Fruit fly (Drosophila melanogaster) whole organism, prepupa: ENCODE results near the gene TM9SF3.

Experiments used
- CG10631 ChIP-seq: fragments of 200-800 bp; sonication (Bioruptor generic); optimal IDR thresholded peaks from 2 replicates; lab custom pipeline; 2016; ENCODE audit warnings: missing biosample characterization, missing genetic modification characterization
- CG11294 ChIP-seq: fragments of 200-800 bp; sonication (Bioruptor generic); IDR thresholded peaks from 2 replicates; pipeline ENCODE4 v1.3.6; 2022; ENCODE audit warnings: missing biosample characterization, missing genetic modification characterization
- CG11902 ChIP-seq: fragments of 200-800 bp; sonication (Bioruptor generic); optimal IDR thresholded peaks from 3 replicates; lab custom pipeline; 2016; ENCODE audit warnings: missing biosample characterization, missing genetic modification characterization
- CG1621 ChIP-seq: fragments of 200-800 bp; sonication (Bioruptor generic); optimal IDR thresholded peaks from 3 replicates; lab custom pipeline; 2018; ENCODE audit warnings: missing biosample characterization, mild to moderate bottlenecking, missing genetic modification characterization
- CG3032 ChIP-seq: fragments of 200-800 bp; optimal IDR thresholded peaks from 2 replicates; lab custom pipeline; 2019; ENCODE audit warnings: missing biosample characterization, mild to moderate bottlenecking, missing genetic modification characterization, moderate library complexity
- CG31627 ChIP-seq: fragments of 200-800 bp; sonication (Bioruptor generic); optimal IDR thresholded peaks from 3 replicates; lab custom pipeline; 2016; ENCODE audit warnings: missing biosample characterization, missing genetic modification characterization
- CG34406 ChIP-seq: fragments of 200-800 bp; sonication (Bioruptor generic); optimal IDR thresholded peaks from 3 replicates; lab custom pipeline; 2016; ENCODE audit warnings: missing biosample characterization, missing genetic modification characterization
- CG4318 ChIP-seq: fragments of 200-800 bp; sonication (Bioruptor generic); optimal IDR thresholded peaks from 3 replicates; lab custom pipeline; 2017; ENCODE audit warnings: missing biosample characterization, mild to moderate bottlenecking, missing genetic modification characterization
- CG6276 ChIP-seq: fragments of 200-800 bp; sonication (Bioruptor generic); optimal IDR thresholded peaks from 2 replicates; lab custom pipeline; 2017; ENCODE audit warnings: missing biosample characterization, mild to moderate bottlenecking, missing genetic modification characterization
- CG6792 ChIP-seq: fragments of 200-800 bp; sonication (Bioruptor generic); optimal IDR thresholded peaks from 3 replicates; lab custom pipeline; 2016; ENCODE audit warnings: missing biosample characterization, missing genetic modification characterization
- CG6808 ChIP-seq: fragments of 200-800 bp; sonication (Bioruptor generic); optimal IDR thresholded peaks from 3 replicates; lab custom pipeline; 2017; ENCODE audit warnings: missing biosample characterization, missing genetic modification characterization, mild to moderate bottlenecking, moderate library complexity, missing genetic modification reagents
- CG7368 ChIP-seq: fragments of 200-800 bp; sonication (Bioruptor generic); optimal IDR thresholded peaks from 3 replicates; lab custom pipeline; 2016; ENCODE audit warnings: missing biosample characterization, missing genetic modification characterization
- CG8119 ChIP-seq: fragments of 200-800 bp; sonication (Bioruptor generic); IDR thresholded peaks from 3 replicates; pipeline ENCODE4 v1.3.6; 2022; ENCODE audit warnings: missing biosample characterization, missing genetic modification characterization
- CG9139 ChIP-seq: fragments of 200-800 bp; sonication (Bioruptor generic); optimal IDR thresholded peaks from 3 replicates; lab custom pipeline; 2017; ENCODE audit warnings: missing biosample characterization, mild to moderate bottlenecking, missing genetic modification characterization
- Eip93F ChIP-seq: fragments of 200-800 bp; sonication (Bioruptor generic); optimal IDR thresholded peaks from 2 replicates; lab custom pipeline; 2016; ENCODE audit warnings: missing biosample characterization, mild to moderate bottlenecking, missing genetic modification characterization
- Ets21C ChIP-seq: fragments of 200-800 bp; sonication (Bioruptor generic); optimal IDR thresholded peaks from 3 replicates; lab custom pipeline; 2016; ENCODE audit warnings: missing biosample characterization, missing genetic modification characterization
- Ets96B ChIP-seq: fragments of 200-800 bp; optimal IDR thresholded peaks from 2 replicates; lab custom pipeline; 2019; ENCODE audit warnings: missing biosample characterization, mild to moderate bottlenecking, missing genetic modification characterization, moderate library complexity
- Lpt ChIP-seq: fragments of 200-800 bp; sonication (Bioruptor generic); optimal IDR thresholded peaks from 3 replicates; lab custom pipeline; 2016; ENCODE audit warnings: missing biosample characterization, missing genetic modification characterization
- Met ChIP-seq: fragments of 200-800 bp; sonication (Bioruptor generic); optimal IDR thresholded peaks from 3 replicates; lab custom pipeline; 2016; ENCODE audit warnings: missing biosample characterization, missing genetic modification characterization
- OdsH ChIP-seq: fragments of 200-800 bp; sonication (Bioruptor generic); optimal IDR thresholded peaks from 3 replicates; lab custom pipeline; 2016; ENCODE audit warnings: missing biosample characterization, missing genetic modification characterization
- Smox ChIP-seq: fragments of 200-800 bp; sonication (Bioruptor generic); optimal IDR thresholded peaks from 3 replicates; lab custom pipeline; 2016; ENCODE audit warnings: missing biosample characterization, missing genetic modification characterization
- Sox102F ChIP-seq: fragments of 200-800 bp; sonication (Bioruptor generic); optimal IDR thresholded peaks from 2 replicates; lab custom pipeline; 2016; ENCODE audit warnings: missing biosample characterization, mild to moderate bottlenecking, missing genetic modification characterization
- Sox14 ChIP-seq: fragments of 200-800 bp; sonication (Bioruptor generic); optimal IDR thresholded peaks from 3 replicates; lab custom pipeline; 2016; ENCODE audit warnings: missing biosample characterization, missing genetic modification characterization
- Sox15 ChIP-seq: fragments of 200-800 bp; sonication (Bioruptor generic); optimal IDR thresholded peaks from 3 replicates; lab custom pipeline; 2016; ENCODE audit warnings: missing biosample characterization, missing genetic modification characterization
- cyc ChIP-seq: fragments of 200-800 bp; sonication (Bioruptor generic); optimal IDR thresholded peaks from 3 replicates; lab custom pipeline; 2016; ENCODE audit warnings: missing biosample characterization, missing genetic modification characterization
- dac ChIP-seq: fragments of 200-800 bp; sonication (Bioruptor generic); optimal IDR thresholded peaks from 2 replicates; lab custom pipeline; 2017; ENCODE audit warnings: missing biosample characterization, mild to moderate bottlenecking, missing genetic modification characterization
- dsx ChIP-seq: fragments of 200-800 bp; optimal IDR thresholded peaks from 3 replicates; lab custom pipeline; 2019; ENCODE audit warnings: missing biosample characterization, mild to moderate bottlenecking, missing genetic modification characterization, moderate library complexity; ENCODE audit not compliant: poor library complexity, severe bottlenecking
- eg ChIP-seq: fragments of 200-800 bp; sonication (Bioruptor generic); IDR thresholded peaks from 3 replicates; pipeline ENCODE4 v1.3.6; 2022; ENCODE audit warnings: missing biosample characterization, missing genetic modification characterization
- esn ChIP-seq: fragments of 200-800 bp; sonication (Bioruptor generic); optimal IDR thresholded peaks from 2 replicates; lab custom pipeline; 2016; ENCODE audit warnings: missing biosample characterization, mild to moderate bottlenecking, missing genetic modification characterization, moderate library complexity
- fd59A ChIP-seq: fragments of 200-800 bp; sonication (Bioruptor generic); optimal IDR thresholded peaks from 2 replicates; lab custom pipeline; 2017; ENCODE audit warnings: missing biosample characterization, mild to moderate bottlenecking, missing genetic modification characterization, missing genetic modification reagents
- fd85E ChIP-seq: fragments of 200-800 bp; sonication (Bioruptor generic); optimal IDR thresholded peaks from 3 replicates; lab custom pipeline; 2016; ENCODE audit warnings: missing biosample characterization, missing genetic modification characterization
- fkh ChIP-seq: fragments of 200-800 bp; sonication (Bioruptor generic); optimal IDR thresholded peaks from 3 replicates; lab custom pipeline; 2017; ENCODE audit warnings: missing biosample characterization, mild to moderate bottlenecking, missing genetic modification characterization, moderate library complexity
- lz ChIP-seq: fragments of 200-800 bp; sonication (Bioruptor generic); optimal IDR thresholded peaks from 3 replicates; lab custom pipeline; 2016; ENCODE audit warnings: missing biosample characterization, missing genetic modification characterization
- salr ChIP-seq, 2 experiments: fragments of 200-800 bp; sonication (Bioruptor generic); optimal IDR thresholded peaks; 3 replicates each; lab custom pipeline; 2016 to 2018; ENCODE audit warnings: missing biosample characterization in 2 of 2, missing genetic modification characterization in 2 of 2, mild to moderate bottlenecking in 1 of 2
- spab ChIP-seq: fragments of 200-800 bp; sonication (Bioruptor generic); optimal IDR thresholded peaks from 2 replicates; lab custom pipeline; 2017; ENCODE audit warnings: missing biosample characterization, mild to moderate bottlenecking, missing genetic modification characterization, missing genetic modification reagents
- ss ChIP-seq, 2 experiments: fragments of 200-800 bp; sonication (Bioruptor generic); optimal IDR thresholded peaks; 2 replicates in 1 of 2; 3 replicates in 1 of 2; lab custom pipeline; 2017 to 2018; ENCODE audit warnings: mild to moderate bottlenecking in 2 of 2, missing biosample characterization in 2 of 2, missing genetic modification characterization in 2 of 2, moderate library complexity in 1 of 2
- svp ChIP-seq: fragments of 200-800 bp; sonication (Bioruptor generic); peaks from one replicate; lab custom pipeline; 2016; ENCODE audit warnings: missing biosample characterization, missing genetic modification characterization
- topi ChIP-seq: fragments of 200-800 bp; sonication (Bioruptor generic); optimal IDR thresholded peaks from 3 replicates; lab custom pipeline; 2016; ENCODE audit warnings: missing biosample characterization, missing genetic modification characterization
- vri ChIP-seq: fragments of 200-800 bp; sonication (Bioruptor generic); optimal IDR thresholded peaks from 3 replicates; lab custom pipeline; 2016; ENCODE audit warnings: missing biosample characterization, mild to moderate bottlenecking, missing genetic modification characterization

Gene TM9SF3

dm6 chr3L:5563309-5564182 lies 40.2 kb downstream of the TM9SF3 start, which contains the start of the genes ScsbetaG and Sras:
TSS of gene ScsbetaG (minus strand) at chr3L:5563691.
TSS of gene Sras (plus strand) at chr3L:5563774.
- TF ChIP-seq svp (GFP tag; lab: Kevin White, UChicago) (peak; percentile 75), Sox14 (GFP tag; lab: Kevin White, UChicago) (peak; percentile 45), fkh (peak; percentile 69), esn (GFP tag; lab: Kevin White, UChicago) (peak; percentile 3), CG9139 (GFP tag; lab: Kevin White, UChicago) (no peak), CG34406 (no peak)

DNA sequence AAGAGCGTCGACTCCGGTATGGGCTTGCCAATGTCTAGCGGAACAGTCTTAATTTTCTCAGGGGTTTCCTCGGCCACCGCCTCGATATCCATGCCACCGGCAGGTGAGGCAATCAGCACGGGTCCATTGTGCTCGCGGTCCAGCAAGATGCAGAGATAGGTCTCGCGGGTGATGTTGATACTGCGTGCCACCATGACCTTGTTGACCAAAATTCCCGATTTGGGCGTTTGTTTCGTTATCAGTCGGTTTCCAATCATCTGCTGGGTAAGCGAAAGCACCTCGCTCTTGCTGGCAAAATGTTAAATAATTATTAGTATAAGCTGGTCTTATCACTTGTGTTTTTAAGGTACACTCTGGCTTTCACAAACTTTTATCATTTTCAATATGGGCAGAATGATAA lies 41.2 kb downstream of the TM9SF3 start:
- TF ChIP-seq svp (GFP tag; lab: Kevin White, UChicago): peak; percentile 97
- no peak for TF ChIP-seq CG10631 (GFP tag; lab: Kevin White, UChicago)

DNA sequence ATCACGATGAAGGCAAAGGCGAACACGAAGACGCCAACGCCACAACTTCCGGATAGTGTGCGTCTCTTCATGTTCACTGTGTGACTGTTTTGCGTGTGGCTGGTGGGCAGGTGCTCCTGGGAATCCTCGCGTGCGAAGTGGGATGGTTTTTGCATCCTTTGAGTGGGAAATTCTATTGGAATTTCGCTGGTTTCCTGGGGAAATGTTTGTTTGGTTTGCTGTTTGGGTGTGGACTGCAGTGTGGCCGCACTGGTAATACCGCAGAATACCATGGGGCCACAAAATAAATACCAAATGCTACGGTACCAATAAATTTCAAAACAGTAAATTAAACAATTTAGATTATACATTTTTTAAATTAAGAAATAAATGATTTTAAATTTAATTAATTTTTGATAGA lies 42.4 kb downstream of the TM9SF3 start, which contains the start of gene sinu:
TSS of gene sinu (minus strand) at position 258 of the 400 bp plus-strand sequence.
- no peak for TF ChIP-seq svp (GFP tag; lab: Kevin White, UChicago)
- TF ChIP-seq Sox14 (GFP tag; lab: Kevin White, UChicago): no peak
- peak; percentile 37 for TF ChIP-seq fkh
- no peak for TF ChIP-seq Ets96B (tag; lab: Kevin White, UChicago)
- TF ChIP-seq cyc (GFP tag; lab: Kevin White, UChicago): no peak

- TF ChIP-seq dac (GFP tag; lab: Kevin White, UChicago) (no peak), spab (GFP tag; lab: Kevin White, UChicago) (no peak), esn (GFP tag; lab: Kevin White, UChicago) (no peak), Sox15 (GFP tag; lab: Kevin White, UChicago) (no peak), CG31627 (no peak), CG3032 (tag; lab: Kevin White, UChicago) (no peak), CG6792 (GFP tag; lab: Kevin White, UChicago) (no peak), CG6808 (GFP tag; lab: Kevin White, UChicago) (no peak), OdsH (no peak), CG8119 (no peak), dsx (GFP tag; lab: Kevin White, UChicago) (no peak), fd59A (GFP tag; lab: Kevin White, UChicago) (no peak), CG11902 (GFP tag; lab: Kevin White, UChicago) (no peak), topi (GFP tag; lab: Kevin White, UChicago) (no peak), Lpt (GFP tag; lab: Kevin White, UChicago) (no peak), eg (no peak), CG9139 (GFP tag; lab: Kevin White, UChicago) (no peak)
These were observed 47.6 kb downstream of the TM9SF3 start for dm6 chr3L:5556195-5556594.

- no peak for TF ChIP-seq dac (GFP tag; lab: Kevin White, UChicago)
- peak; percentile 71 for TF ChIP-seq lz (GFP tag; lab: Kevin White, UChicago)
- TF ChIP-seq salr (GFP tag; optimal IDR thresholded peaks at IDR 0.05; lab: Kevin White, UChicago): peak in 1 of 2 experiments; percentile 25
- TF ChIP-seq esn (GFP tag; lab: Kevin White, UChicago): peak; percentile 78
- TF ChIP-seq CG8119: no peak
- TF ChIP-seq CG3032 (tag; lab: Kevin White, UChicago): peak; percentile 51
- TF ChIP-seq CG1621: no peak
- TF ChIP-seq Smox (GFP tag; lab: Kevin White, UChicago): no peak
- peak in 1 of 2 experiments; percentile 26 for TF ChIP-seq ss (GFP tag; optimal IDR thresholded peaks at IDR 0.05; lab: Kevin White, UChicago)
- TF ChIP-seq Eip93F (GFP tag; lab: Kevin White, UChicago): no peak
- no peak for TF ChIP-seq CG7368
- peak; percentile 48 for TF ChIP-seq Sox102F
- TF ChIP-seq CG10631 (GFP tag; lab: Kevin White, UChicago): peak; percentile 54
- peak; percentile 52 for TF ChIP-seq CG6792 (GFP tag; lab: Kevin White, UChicago)
- TF ChIP-seq Ets96B (tag; lab: Kevin White, UChicago): peak; percentile 40
- TF ChIP-seq svp (GFP tag; lab: Kevin White, UChicago): peak; percentile 85
- peak; percentile 74 for TF ChIP-seq Met (GFP tag; lab: Kevin White, UChicago)
- no peak for TF ChIP-seq fd85E (GFP tag; lab: Kevin White, UChicago)
- peak; percentile 39 for TF ChIP-seq vri (GFP tag; lab: Kevin White, UChicago)
- TF ChIP-seq CG11294 (GFP tag; lab: Robert Waterston, UW): peak; percentile 34; the same call in 1 of the 2 replicates
- no peak for TF ChIP-seq CG6808 (GFP tag; lab: Kevin White, UChicago)
- no peak for TF ChIP-seq CG4318
- TF ChIP-seq fkh: no peak
- peak; percentile 56 for TF ChIP-seq OdsH
- TF ChIP-seq Ets21C (GFP tag; lab: Kevin White, UChicago): peak; percentile 61
- no peak for TF ChIP-seq CG6276 (GFP tag; lab: Kevin White, UChicago)
These were observed 49.4 kb downstream of the TM9SF3 start for dm6 chr3L:5554377-5554776.
